Worm (Caenorhabditis elegans) whole organism, L4 larva: ENCODE measurements around the gene clec-184.

Experiments used
- aly-2 ChIP-seq: sonication (generic microtip); optimal IDR thresholded peaks from 2 replicates; lab custom pipeline; 2018; ENCODE audit warnings: missing biosample characterization, missing genetic modification characterization
- nhr-25 ChIP-seq: sonication (generic microtip); optimal IDR thresholded peaks from 2 replicates; lab custom pipeline; 2017; ENCODE audit warnings: missing genetic modification characterization, mild to moderate bottlenecking, missing compliant biosample characterization, antibody characterized with exemption, moderate library complexity, borderline replicate concordance; ENCODE audit not compliant: insufficient read depth
- snpc-1.2 ChIP-seq: fragments of 200-800 bp; sonication (Bioruptor generic); IDR thresholded peaks from 2 replicates; pipeline ENCODE4 v1.3.6; 2022; ENCODE audit warnings: missing genetic modification reagents, missing genetic modification characterization, missing compliant biosample characterization

- no peak for TF ChIP-seq snpc-1.2
- TF ChIP-seq nhr-25 (tag; lab: Kevin White, UChicago) = no peak
- no peak for TF ChIP-seq aly-2 (tag; lab: Kevin White, UChicago)
Measured at ce11 chrIV:12432340-12432739, at the start of gene clec-184.
